Worm (Caenorhabditis elegans): ENCODE results near the gene hphd-1.

The hphd-1 gene

ce11 chrII:13036717-13037116 is 40.3 kb upstream of the hphd-1 start, which contains the start of gene F18A11.3 (continued):
- TF ChIP-seq ceh-63 (GFP tag; optimal IDR thresholded peaks at IDR 0.05) (no peak), dsc-1 (tag; optimal IDR thresholded peaks at IDR 0.05) (no peak), pax-3 (tag; optimal IDR thresholded peaks at IDR 0.05) (no peak), irx-1 (tag; optimal IDR thresholded peaks at IDR 0.05) (no peak), nhr-237 (tag; optimal IDR thresholded peaks at IDR 0.05) (no peak), rnt-1 (tag; optimal IDR thresholded peaks at IDR 0.05) (no peak), nhr-11 (tag; optimal IDR thresholded peaks at IDR 0.05) (no peak), zip-4 (GFP tag; optimal IDR thresholded peaks at IDR 0.05) (no peak), hlh-17 (GFP tag; optimal IDR thresholded peaks at IDR 0.05; ENCODE audit: borderline replicate concordance) (no peak), swsn-7 (tag; optimal IDR thresholded peaks at IDR 0.05) (peak; percentile 8), mab-9 (GFP tag; IDR thresholded peaks at IDR 0.05) (no peak), alr-1 (tag; optimal IDR thresholded peaks at IDR 0.05; ENCODE audit: borderline replicate concordance) (no peak), elt-2 (tag; optimal IDR thresholded peaks at IDR 0.05) (no peak), sox-4 (tag; optimal IDR thresholded peaks at IDR 0.05) (no peak), nhr-77 (tag; optimal IDR thresholded peaks at IDR 0.05) (no peak), unc-98 (GFP tag; IDR thresholded peaks at IDR 0.05) (no peak), nhr-76 (tag; optimal IDR thresholded peaks at IDR 0.05) (no peak), hlh-4 (tag; optimal IDR thresholded peaks at IDR 0.05) (no peak), hpl-2 (GFP tag; optimal IDR thresholded peaks at IDR 0.05) (no peak), blmp-1 (tag; optimal IDR thresholded peaks at IDR 0.05) (peak; percentile 37), ztf-4 (tag; optimal IDR thresholded peaks at IDR 0.05) (no peak), snu-23 (GFP tag; optimal IDR thresholded peaks at IDR 0.05) (peak; percentile 17), mef-2 (tag; optimal IDR thresholded peaks at IDR 0.05) (no peak), efl-3 (GFP tag; optimal IDR thresholded peaks at IDR 0.05) (no peak), C16A3.4 (tag; optimal IDR thresholded peaks at IDR 0.05) (peak; percentile 7), tlp-1 (tag; optimal IDR thresholded peaks at IDR 0.05) (no peak), lsy-2 (tag; optimal IDR thresholded peaks at IDR 0.05) (peak in 1 of 2 experiments; percentile 56), nhr-90 (tag; optimal IDR thresholded peaks at IDR 0.05; ENCODE audit: poor library complexity) (no peak), mep-1 (tag; optimal IDR thresholded peaks at IDR 0.05) (peak; percentile 32), zag-1 (tag; optimal IDR thresholded peaks at IDR 0.05) (no peak), nhr-85 (tag) (no peak), nhr-71 (tag; optimal IDR thresholded peaks at IDR 0.05) (no peak), tbx-2 (tag; optimal IDR thresholded peaks at IDR 0.05) (no peak), egl-27 (tag; optimal IDR thresholded peaks at IDR 0.05) (no peak), lin-13 (GFP tag; optimal IDR thresholded peaks at IDR 0.05) (no peak), grh-1 (GFP tag; IDR thresholded peaks at IDR 0.05) (no peak), nhr-47 (tag; optimal IDR thresholded peaks at IDR 0.05) (peak; percentile 3), ceh-90 (tag; optimal IDR thresholded peaks at IDR 0.05) (no peak), egl-13 (tag; optimal IDR thresholded peaks at IDR 0.05) (no peak), unc-130 (tag; optimal IDR thresholded peaks at IDR 0.05) (peak; percentile 2), ces-1 (GFP tag; optimal IDR thresholded peaks at IDR 0.05) (no peak), pqm-1 (tag; optimal IDR thresholded peaks at IDR 0.05) (no peak), mdl-1 (tag; optimal IDR thresholded peaks at IDR 0.05) (no peak), nhr-20 (tag; optimal IDR thresholded peaks at IDR 0.05) (no peak), dpl-1 (GFP tag; optimal IDR thresholded peaks at IDR 0.05) (peak in 2 of 3 experiments; percentile 21 to 52), snpc-4 (tag; optimal IDR thresholded peaks at IDR 0.05) (no peak), lin-15B (tag; optimal IDR thresholded peaks at IDR 0.05) (no peak), nhr-84 (tag; optimal IDR thresholded peaks at IDR 0.05) (no peak), unc-86 (tag; optimal IDR thresholded peaks at IDR 0.05) (no peak), ceh-88 (GFP tag; IDR thresholded peaks at IDR 0.05) (no peak), skn-1 (tag; optimal IDR thresholded peaks at IDR 0.05) (peak; percentile 29)
